Fruit fly (Drosophila melanogaster) whole organism, embryonic: Measurements from ENCODE around the gene CG13032.
A peak's percentile ranks its signal among the peaks of the same experiment; 100 is the strongest.

Source experiments
- Atf-2 ChIP-seq: fragments of 200-800 bp; sonication (Bioruptor generic); optimal IDR thresholded peaks from 2 replicates; lab custom pipeline; 2016; ENCODE audit warnings: missing biosample characterization, missing genetic modification characterization
- Atf3 ChIP-seq: fragments of 200-800 bp; sonication (Bioruptor generic); optimal IDR thresholded peaks from 3 replicates; lab custom pipeline; 2016; ENCODE audit warnings: missing biosample characterization, missing genetic modification characterization
- Awh ChIP-seq: fragments of 200-800 bp; sonication (Bioruptor generic); IDR thresholded peaks from 2 replicates; pipeline ENCODE4, ENCODE4 v1.3.6; 2022; ENCODE audit warnings: missing biosample characterization, missing genetic modification characterization
- Bdp1 ChIP-seq: fragments of 200-800 bp; sonication (Bioruptor generic); optimal IDR thresholded peaks from 3 replicates; lab custom pipeline; 2016; ENCODE audit warnings: missing biosample characterization, missing genetic modification characterization
- Bgb ChIP-seq: fragments of 200-800 bp; sonication (Bioruptor generic); IDR thresholded peaks from 2 replicates; pipeline ENCODE4 v1.3.6; 2022; ENCODE audit warnings: missing biosample characterization, missing genetic modification characterization; ENCODE audit not compliant: partially characterized antibody
- CG11398 ChIP-seq: fragments of 200-800 bp; sonication (Bioruptor generic); optimal IDR thresholded peaks from 2 replicates; lab custom pipeline; 2016; ENCODE audit warnings: missing biosample characterization, missing genetic modification characterization
- CG11504 ChIP-seq: fragments of 200-800 bp; sonication (Bioruptor generic); optimal IDR thresholded peaks from 3 replicates; lab custom pipeline; 2019; ENCODE audit warnings: missing biosample characterization, mild to moderate bottlenecking, missing genetic modification characterization, moderate library complexity
- CG12104 ChIP-seq: fragments of 200-800 bp; sonication (Bioruptor generic); optimal IDR thresholded peaks from 3 replicates; lab custom pipeline; 2016; ENCODE audit warnings: missing biosample characterization, missing genetic modification characterization
- CG12391 ChIP-seq: fragments of 200-800 bp; sonication (Bioruptor generic); optimal IDR thresholded peaks from 3 replicates; lab custom pipeline; 2018; ENCODE audit warnings: missing biosample characterization, mild to moderate bottlenecking, missing genetic modification characterization, moderate library complexity
- CG12942 ChIP-seq: fragments of 200-800 bp; sonication (Bioruptor generic); optimal IDR thresholded peaks from 3 replicates; lab custom pipeline; 2016; ENCODE audit warnings: missing biosample characterization, missing genetic modification characterization
- CG13287 ChIP-seq: fragments of 200-800 bp; sonication (Bioruptor generic); IDR thresholded peaks from 2 replicates; pipeline ENCODE4 v1.3.6; 2022; ENCODE audit warnings: missing biosample characterization, missing genetic modification characterization; ENCODE audit not compliant: partially characterized antibody
- CG13775 ChIP-seq: fragments of 200-800 bp; sonication (Bioruptor generic); optimal IDR thresholded peaks from 3 replicates; lab custom pipeline; 2017; ENCODE audit warnings: missing biosample characterization, mild to moderate bottlenecking, missing genetic modification characterization
- CG15514 ChIP-seq: fragments of 200-800 bp; sonication (Bioruptor generic); optimal IDR thresholded peaks from 3 replicates; lab custom pipeline; 2017; ENCODE audit warnings: missing biosample characterization, missing genetic modification characterization, mild to moderate bottlenecking, moderate library complexity, missing genetic modification reagents
- CG16813 ChIP-seq: fragments of 200-800 bp; sonication (Bioruptor generic); IDR thresholded peaks from 3 replicates; pipeline ENCODE4 v1.3.6; 2022; ENCODE audit warnings: missing biosample characterization, missing genetic modification characterization; ENCODE audit not compliant: partially characterized antibody
- CG18599 ChIP-seq: fragments of 200-800 bp; sonication (Bioruptor generic); optimal IDR thresholded peaks from 3 replicates; lab custom pipeline; 2017; ENCODE audit warnings: missing biosample characterization, missing genetic modification characterization, mild to moderate bottlenecking, moderate library complexity, missing genetic modification reagents
- CG18619 ChIP-seq: fragments of 200-800 bp; sonication (Bioruptor generic); optimal IDR thresholded peaks from 3 replicates; lab custom pipeline; 2017; ENCODE audit warnings: missing biosample characterization, mild to moderate bottlenecking, missing genetic modification characterization
- CG2202 ChIP-seq: fragments of 200-800 bp; sonication (Bioruptor generic); optimal IDR thresholded peaks from 2 replicates; lab custom pipeline; 2018; ENCODE audit warnings: missing biosample characterization, mild to moderate bottlenecking, missing genetic modification characterization
- CG2889 ChIP-seq: fragments of 200-800 bp; sonication (Bioruptor generic); IDR thresholded peaks from 3 replicates; pipeline ENCODE4 v1.3.6; 2022; ENCODE audit warnings: missing biosample characterization, missing genetic modification characterization
- CG33557 ChIP-seq: fragments of 200-800 bp; sonication (Bioruptor generic); optimal IDR thresholded peaks from 2 replicates; lab custom pipeline; 2019; ENCODE audit warnings: missing biosample characterization, mild to moderate bottlenecking, missing genetic modification characterization, moderate library complexity
- CG34422 ChIP-seq: fragments of 200-800 bp; sonication (Bioruptor generic); IDR thresholded peaks from 3 replicates; pipeline ENCODE4 v1.3.6; 2022; ENCODE audit warnings: missing biosample characterization, missing genetic modification characterization
- CG7556 ChIP-seq: fragments of 200-800 bp; sonication (Bioruptor generic); optimal IDR thresholded peaks from 2 replicates; lab custom pipeline; 2017; ENCODE audit warnings: missing biosample characterization, mild to moderate bottlenecking, missing genetic modification characterization
- CG7963 ChIP-seq: fragments of 200-800 bp; sonication (Bioruptor generic); IDR thresholded peaks from 3 replicates; pipeline ENCODE4 v1.3.6; 2022; ENCODE audit warnings: missing biosample characterization, missing genetic modification characterization; ENCODE audit not compliant: partially characterized antibody
- CG9876 ChIP-seq: fragments of 200-800 bp; sonication (Bioruptor generic); optimal IDR thresholded peaks from 2 replicates; lab custom pipeline; 2016; ENCODE audit warnings: missing biosample characterization, missing genetic modification characterization
- CG9932 ChIP-seq: fragments of 200-800 bp; sonication (Bioruptor generic); IDR thresholded peaks from 2 replicates; pipeline ENCODE4 v1.3.6; 2022; ENCODE audit warnings: missing biosample characterization, missing genetic modification characterization
- D19B ChIP-seq: fragments of 200-800 bp; sonication (Bioruptor generic); optimal IDR thresholded peaks from 2 replicates; lab custom pipeline; 2017; ENCODE audit warnings: missing biosample characterization, mild to moderate bottlenecking, missing genetic modification characterization
- Dip3 ChIP-seq: fragments of 200-800 bp; sonication (Bioruptor generic); optimal IDR thresholded peaks from 3 replicates; lab custom pipeline; 2016; ENCODE audit warnings: missing biosample characterization, missing genetic modification characterization
- HmgZ ChIP-seq: fragments of 200-800 bp; sonication (Bioruptor generic); optimal IDR thresholded peaks from 2 replicates; lab custom pipeline; 2018; ENCODE audit warnings: missing biosample characterization, mild to moderate bottlenecking, missing genetic modification characterization
- Hr3 ChIP-seq: fragments of 200-800 bp; sonication (Bioruptor generic); optimal IDR thresholded peaks from 3 replicates; lab custom pipeline; 2016; ENCODE audit warnings: missing biosample characterization, missing genetic modification characterization
- Myb ChIP-seq: fragments of 200-800 bp; sonication (Bioruptor generic); optimal IDR thresholded peaks from 2 replicates; lab custom pipeline; 2016; ENCODE audit warnings: missing biosample characterization, missing genetic modification characterization
- Scr ChIP-seq: fragments of 200-800 bp; sonication (Bioruptor generic); IDR thresholded peaks from 2 replicates; pipeline ENCODE4 v1.3.6; 2022; ENCODE audit warnings: missing biosample characterization, missing genetic modification characterization; ENCODE audit not compliant: partially characterized antibody
- Taf1 ChIP-seq: fragments of 200-800 bp; sonication (Bioruptor generic); IDR thresholded peaks from 2 replicates; pipeline ENCODE4 v1.3.6; 2022; ENCODE audit warnings: missing biosample characterization, missing genetic modification characterization
- YL-1 ChIP-seq: fragments of 200-800 bp; sonication (Bioruptor generic); optimal IDR thresholded peaks from 3 replicates; lab custom pipeline; 2017; ENCODE audit warnings: missing biosample characterization, mild to moderate bottlenecking, missing genetic modification characterization
- al ChIP-seq: fragments of 200-800 bp; sonication (Bioruptor generic); IDR thresholded peaks from 2 replicates; pipeline ENCODE4 v1.3.6; 2022; ENCODE audit warnings: missing biosample characterization, missing genetic modification characterization
- az2 ChIP-seq: fragments of 200-800 bp; sonication (Bioruptor generic); optimal IDR thresholded peaks from 3 replicates; lab custom pipeline; 2016; ENCODE audit warnings: missing biosample characterization, missing genetic modification characterization
- btn ChIP-seq: fragments of 200-800 bp; sonication (Bioruptor generic); optimal IDR thresholded peaks from 2 replicates; lab custom pipeline; 2016; ENCODE audit warnings: missing biosample characterization, missing genetic modification characterization
- caup ChIP-seq: fragments of 200-800 bp; sonication (Bioruptor generic); optimal IDR thresholded peaks from 3 replicates; lab custom pipeline; 2017; ENCODE audit warnings: missing biosample characterization, mild to moderate bottlenecking, missing genetic modification characterization, moderate library complexity; ENCODE audit not compliant: severe bottlenecking
- chif ChIP-seq, 2 experiments: fragments of 200-800 bp; sonication (Bioruptor generic); optimal IDR thresholded peaks; 3 replicates each; lab custom pipeline; 2016; ENCODE audit warnings: missing biosample characterization in 2 of 2, missing genetic modification characterization in 2 of 2
- dpn ChIP-seq, 2 experiments: fragments of 200-800 bp; sonication (Bioruptor generic); optimal IDR thresholded peaks; 3 replicates each; lab custom pipeline; 2016; ENCODE audit warnings: missing biosample characterization in 2 of 2, missing genetic modification characterization in 2 of 2
- en ChIP-seq: fragments of 200-800 bp; sonication (Bioruptor generic); optimal IDR thresholded peaks from 2 replicates; lab custom pipeline; 2016; ENCODE audit warnings: missing biosample characterization, missing genetic modification characterization
- ewg ChIP-seq: fragments of 200-800 bp; sonication (Bioruptor generic); optimal IDR thresholded peaks from 3 replicates; lab custom pipeline; 2017; ENCODE audit warnings: mild to moderate bottlenecking, missing biosample characterization, missing genetic modification reagents, missing genetic modification characterization
- exex ChIP-seq: fragments of 200-800 bp; sonication (Bioruptor generic); optimal IDR thresholded peaks from 4 replicates; lab custom pipeline; 2018; ENCODE audit warnings: missing biosample characterization, mild to moderate bottlenecking, missing genetic modification characterization, moderate library complexity
- grau ChIP-seq: fragments of 200-800 bp; optimal IDR thresholded peaks from 3 replicates; lab custom pipeline; 2019; ENCODE audit warnings: missing biosample characterization, mild to moderate bottlenecking, missing genetic modification characterization, moderate library complexity
- hth ChIP-seq: fragments of >200 bp; optimal IDR thresholded peaks from 2 replicates; lab custom pipeline; 2017; ENCODE audit warnings: inconsistent platforms
- lilli ChIP-seq: fragments of 200-800 bp; sonication (Bioruptor generic); optimal IDR thresholded peaks from 3 replicates; lab custom pipeline; 2016; ENCODE audit warnings: missing biosample characterization, missing genetic modification characterization
- mld ChIP-seq: fragments of 200-800 bp; sonication (Bioruptor generic); IDR thresholded peaks from 3 replicates; pipeline ENCODE4 v1.3.6; 2022; ENCODE audit warnings: missing biosample characterization, missing genetic modification characterization; ENCODE audit not compliant: partially characterized antibody
- nmo ChIP-seq: fragments of 200-800 bp; sonication (Bioruptor generic); optimal IDR thresholded peaks from 2 replicates; lab custom pipeline; 2018; ENCODE audit warnings: missing biosample characterization, mild to moderate bottlenecking, missing genetic modification characterization, moderate library complexity
- pfk ChIP-seq: fragments of 200-800 bp; sonication (Bioruptor generic); optimal IDR thresholded peaks from 2 replicates; lab custom pipeline; 2018; ENCODE audit warnings: missing biosample characterization, mild to moderate bottlenecking, missing genetic modification characterization, moderate library complexity
- slbo ChIP-seq: fragments of 200-800 bp; sonication (Bioruptor generic); IDR thresholded peaks from 2 replicates; pipeline ENCODE4 v1.3.6; 2022; ENCODE audit warnings: missing biosample characterization, missing genetic modification characterization
- so ChIP-seq: fragments of 200-800 bp; sonication (Bioruptor generic); IDR thresholded peaks from 3 replicates; pipeline ENCODE4 v1.3.6; 2022; ENCODE audit warnings: missing biosample characterization, missing genetic modification characterization

The CG13032 gene

DNA sequence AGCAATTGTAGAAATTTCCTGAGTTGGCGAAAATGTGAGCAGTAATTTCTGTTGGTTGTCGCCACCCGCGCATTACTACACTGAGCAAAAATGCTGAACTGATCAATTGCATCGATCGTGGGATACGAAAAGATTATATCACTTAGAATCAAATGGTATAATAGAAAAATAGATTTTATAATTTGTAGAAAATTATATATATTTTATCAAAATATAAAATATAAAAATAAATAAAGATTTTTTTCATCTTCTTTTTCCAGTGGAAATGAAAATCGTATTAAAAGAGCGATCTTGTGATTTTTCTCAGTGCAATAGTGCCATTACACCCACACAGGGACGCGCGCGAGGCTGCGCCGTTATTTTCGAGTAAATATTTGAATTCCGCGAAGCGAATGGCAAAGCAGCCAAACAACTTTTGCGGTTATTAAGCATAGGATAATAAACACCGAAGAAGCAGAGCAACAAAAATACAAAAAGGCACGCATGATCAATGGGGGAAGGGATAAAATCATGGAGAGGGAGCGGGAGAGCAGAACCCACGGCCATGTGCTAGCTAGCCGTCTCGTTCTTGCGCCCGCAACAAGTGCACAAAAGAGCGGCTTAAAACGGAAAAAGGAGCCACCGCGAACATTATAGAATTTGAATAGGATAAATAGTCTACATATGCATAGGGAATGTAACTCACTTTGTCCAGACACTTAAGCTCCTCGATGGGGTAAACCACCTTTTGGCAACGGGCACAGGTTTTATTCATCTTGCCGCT lies 36.7 kb downstream of the CG13032 start (continued):
- TF ChIP-seq ewg (GFP tag; lab: Kevin White, UChicago): no peak
- peak; percentile 28 for TF ChIP-seq CG13775 (GFP tag; lab: Kevin White, UChicago)
- TF ChIP-seq CG9932 (GFP tag; lab: Robert Waterston, UW): peak; percentile 22; the same call in 1 of the 2 replicates
- no peak for TF ChIP-seq CG2202 (tag; lab: Kevin White, UChicago)
- no peak for TF ChIP-seq Atf-2 (GFP tag; lab: Kevin White, UChicago)
- TF ChIP-seq Dip3 (GFP tag; lab: Kevin White, UChicago): no peak
- TF ChIP-seq CG16813 (GFP tag; lab: Robert Waterston, UW): no peak
- TF ChIP-seq CG11504: peak; percentile 69
- no peak for TF ChIP-seq Myb (GFP tag; lab: Kevin White, UChicago)
- TF ChIP-seq al: 0 out of 2 replicates have a peak, but pooled peaks have one; percentile 41
- peak in 1 of 2 experiments; percentile 24 for TF ChIP-seq dpn (GFP tag; optimal IDR thresholded peaks at IDR 0.05; lab: Kevin White, UChicago)
- peak; percentile 74 for TF ChIP-seq CG18599 (GFP tag; lab: Kevin White, UChicago)
- TF ChIP-seq CG9876 (GFP tag; lab: Kevin White, UChicago): no peak
- peak; percentile 3 for TF ChIP-seq lilli (GFP tag; lab: Kevin White, UChicago)
- TF ChIP-seq Awh (GFP tag; lab: Robert Waterston, UW): 0 out of 2 replicates have a peak, but pooled peaks have one; percentile 42
- TF ChIP-seq CG12942 (GFP tag; lab: Kevin White, UChicago): no peak
- TF ChIP-seq chif (GFP tag; optimal IDR thresholded peaks at IDR 0.05; lab: Kevin White, UChicago): no peak
- TF ChIP-seq slbo (GFP tag; lab: Robert Waterston, UW): peak; percentile 51
- no peak for TF ChIP-seq YL-1 (GFP tag; lab: Kevin White, UChicago)
- peak; percentile 44 for TF ChIP-seq CG12391 (tag; lab: Kevin White, UChicago)
- no peak for TF ChIP-seq Scr
- peak; percentile 71 for TF ChIP-seq nmo (GFP tag; lab: Kevin White, UChicago)
- 0 out of 3 replicates have a peak, but pooled peaks have one; percentile 10 for TF ChIP-seq CG34422 (GFP tag; lab: Robert Waterston, UW)
- TF ChIP-seq Bgb (GFP tag; lab: Robert Waterston, UW): no peak
- peak; percentile 0 for TF ChIP-seq CG12104 (GFP tag; lab: Kevin White, UChicago)
- no peak for TF ChIP-seq CG13287
- TF ChIP-seq Taf1 (GFP tag; lab: Robert Waterston, UW): peak; percentile 9; the same call in 1 of the 2 replicates
- TF ChIP-seq Bdp1 (GFP tag; lab: Kevin White, UChicago): no peak
- TF ChIP-seq so (GFP tag; lab: Robert Waterston, UW): 0 out of 3 replicates have a peak, but pooled peaks have one; percentile 39
- TF ChIP-seq CG15514: peak; percentile 16
- TF ChIP-seq CG18619: no peak
- peak; percentile 41 for TF ChIP-seq caup (GFP tag; lab: Kevin White, UChicago)
- no peak for TF ChIP-seq en (GFP tag; lab: Kevin White, UChicago)
- peak; percentile 42 for TF ChIP-seq grau (tag; lab: Kevin White, UChicago)
- TF ChIP-seq az2 (GFP tag; lab: Kevin White, UChicago): no peak
- no peak for TF ChIP-seq CG7963 (GFP tag; lab: Robert Waterston, UW)
- no peak for TF ChIP-seq pfk (GFP tag; lab: Kevin White, UChicago)
- TF ChIP-seq exex: no peak
- no peak for TF ChIP-seq HmgZ (tag; lab: Kevin White, UChicago)
- no peak for TF ChIP-seq Atf3
- TF ChIP-seq CG11398 (GFP tag; lab: Kevin White, UChicago): no peak
- no peak for TF ChIP-seq hth
- TF ChIP-seq D19B (GFP tag; lab: Kevin White, UChicago): no peak
- no peak for TF ChIP-seq btn
- no peak for TF ChIP-seq CG33557 (GFP tag; lab: Kevin White, UChicago)
- no peak for TF ChIP-seq Hr3 (GFP tag; lab: Kevin White, UChicago)
- peak; percentile 54 for TF ChIP-seq CG7556 (GFP tag; lab: Kevin White, UChicago)
- TF ChIP-seq CG2889: no peak
- TF ChIP-seq mld: no peak
